Worm (Caenorhabditis elegans): ENCODE data around the gene str-243.

DNA sequence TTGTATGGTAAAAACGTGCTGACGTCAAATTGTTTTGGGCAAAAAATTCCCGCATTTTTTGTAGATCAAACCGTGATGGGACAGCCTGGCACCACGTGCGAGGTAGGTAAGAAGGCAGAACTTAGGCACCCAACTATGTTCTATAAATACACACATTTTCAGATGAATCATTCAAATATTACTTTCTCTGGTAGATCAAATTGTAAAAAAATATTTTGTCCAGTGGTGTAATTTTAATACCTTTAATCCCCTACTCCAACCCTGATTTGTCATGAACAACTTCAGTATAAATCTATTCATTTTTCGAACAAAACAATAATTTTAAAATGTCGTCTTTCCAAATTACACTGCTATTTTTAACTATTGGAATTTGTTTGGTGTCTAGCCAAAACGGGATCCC, 28.1 kb upstream of the str-243 start, which contains the start of gene spig-7:
- TF ChIP-seq nhr-237 (tag; optimal IDR thresholded peaks at IDR 0.05) (no peak), snpc-4 (tag; optimal IDR thresholded peaks at IDR 0.05) (no peak)

Data from whole organism, mixed stage, embryonic.